Fruit fly (Drosophila melanogaster): ENCODE results near the gene INPP5E.

INPP5E gene

DNA sequence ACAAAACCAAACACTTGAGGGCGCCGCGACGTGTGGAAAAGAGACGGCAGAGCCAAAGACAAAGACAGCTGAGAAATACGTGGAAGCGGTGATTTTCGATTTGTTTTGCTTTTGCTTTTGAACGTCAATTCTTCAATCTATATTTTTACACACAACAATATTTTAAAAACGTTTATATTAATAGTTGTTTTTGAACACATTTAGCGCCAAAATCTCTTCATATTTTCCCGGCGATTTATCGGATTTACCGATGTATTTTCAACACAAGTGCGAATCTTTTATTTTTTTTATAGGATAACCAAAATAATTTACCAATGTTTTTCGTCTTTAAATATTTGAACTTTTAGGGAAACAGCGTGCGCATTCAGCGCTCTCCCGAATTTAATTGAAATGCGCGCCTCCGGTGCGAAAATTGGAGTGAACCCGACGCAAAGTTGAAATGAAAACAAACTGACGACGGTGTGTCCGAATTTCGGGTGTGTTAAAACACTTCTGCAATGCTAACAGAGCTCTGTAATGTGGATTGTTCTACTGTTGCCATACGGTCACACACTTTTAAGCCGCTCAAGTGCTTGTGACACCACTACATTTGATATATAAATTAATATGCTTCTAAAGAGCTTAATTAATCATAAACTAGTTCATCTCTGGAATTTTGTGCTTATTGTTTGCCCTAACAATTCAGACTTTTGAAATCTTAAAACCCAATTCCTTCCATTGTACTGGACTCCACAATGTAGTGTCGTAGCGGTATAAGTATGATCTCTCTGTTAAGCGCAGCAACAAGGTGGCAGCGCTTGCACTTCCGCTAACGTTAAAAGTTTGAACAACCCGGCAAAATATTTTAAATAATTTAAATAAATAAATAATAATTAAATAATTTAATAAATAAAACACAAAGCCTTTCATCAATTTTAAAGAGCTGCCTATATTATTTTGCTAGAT, 10.8 kb upstream of the INPP5E start, which contains the start of gene app (continued):
- TF ChIP-seq Scr (GFP tag; IDR thresholded peaks at IDR 0.05; ENCODE audit: partially characterized antibody) (no peak), CG6791 (GFP tag; IDR thresholded peaks at IDR 0.05; ENCODE audit: partially characterized antibody) (peak; percentile 51; the same call in 2 of the 3 replicates), ems (GFP tag; optimal IDR thresholded peaks at IDR 0.05) (peak; percentile 73), CG7987 (GFP tag; optimal IDR thresholded peaks at IDR 0.05) (peak; percentile 86), CG6689 (GFP tag; IDR thresholded peaks at IDR 0.05) (peak; percentile 95), Bdp1 (GFP tag; optimal IDR thresholded peaks at IDR 0.05) (peak; percentile 69), fru (optimal IDR thresholded peaks at IDR 0.05) (no peak), CG30020 (tag; optimal IDR thresholded peaks at IDR 0.05) (peak; percentile 61), aop (GFP tag; IDR thresholded peaks at IDR 0.05) (peak; percentile 77), wdn (GFP tag; IDR thresholded peaks at IDR 0.05) (peak; percentile 84), Atf6 (GFP tag; IDR thresholded peaks at IDR 0.05) (peak; percentile 90), croc (GFP tag; conservative IDR thresholded peaks at IDR 0.05) (peak; percentile 81), CG34376 (GFP tag; optimal IDR thresholded peaks at IDR 0.05) (peak; percentile 87), CG8944 (GFP tag; optimal IDR thresholded peaks at IDR 0.05) (peak; percentile 65), wek (GFP tag; optimal IDR thresholded peaks at IDR 0.05) (peak; percentile 50), Spps (tag; optimal IDR thresholded peaks at IDR 0.05) (peak; percentile 24), prd (optimal IDR thresholded peaks at IDR 0.05) (no peak), prd (GFP tag; IDR thresholded peaks at IDR 0.05) (peak; percentile 95), CG5180 (GFP tag; optimal IDR thresholded peaks at IDR 0.05) (peak; percentile 69), CG4854 (GFP tag; optimal IDR thresholded peaks at IDR 0.05) (peak; percentile 40), Abd-B (GFP tag; optimal IDR thresholded peaks at IDR 0.05) (peak; percentile 78), kni (GFP tag; optimal IDR thresholded peaks at IDR 0.05) (peak; percentile 73), lbe (GFP tag; optimal IDR thresholded peaks at IDR 0.05) (peak; percentile 90), fd3F (GFP tag; optimal IDR thresholded peaks at IDR 0.05) (peak; percentile 88), stc (GFP tag; IDR thresholded peaks at IDR 0.05) (peak; percentile 92), Mrtf (GFP tag; IDR thresholded peaks at IDR 0.05) (peak; percentile 82), CG15696 (tag; optimal IDR thresholded peaks at IDR 0.05) (peak; percentile 85), CG10654 (GFP tag; optimal IDR thresholded peaks at IDR 0.05) (peak; percentile 75), Side (GFP tag; optimal IDR thresholded peaks at IDR 0.05) (peak; percentile 70), CG9727 (GFP tag; optimal IDR thresholded peaks at IDR 0.05) (peak; percentile 90), Hr3 (GFP tag; optimal IDR thresholded peaks at IDR 0.05) (peak; percentile 72), so (GFP tag; IDR thresholded peaks at IDR 0.05) (peak; percentile 93), Hmx (GFP tag; optimal IDR thresholded peaks at IDR 0.05) (no peak), ato (GFP tag; IDR thresholded peaks at IDR 0.05; ENCODE audit: partially characterized antibody) (no peak), Ssrp (tag; optimal IDR thresholded peaks at IDR 0.05) (peak; percentile 81), CG13424 (tag; optimal IDR thresholded peaks at IDR 0.05) (peak; percentile 93), kah (GFP tag; optimal IDR thresholded peaks at IDR 0.05) (peak; percentile 59), vfl (GFP tag; optimal IDR thresholded peaks at IDR 0.05) (peak; percentile 8), sd (tag; optimal IDR thresholded peaks at IDR 0.05) (peak; percentile 0), Hr78 (GFP tag; optimal IDR thresholded peaks at IDR 0.05) (peak in 1 of 2 experiments; percentile 19), abd-A (tag; optimal IDR thresholded peaks at IDR 0.05) (peak; percentile 43), E2f1 (GFP tag; IDR thresholded peaks at IDR 0.05) (peak; percentile 91), CG18011 (GFP tag; optimal IDR thresholded peaks at IDR 0.05) (peak; percentile 74), Neu2 (GFP tag; optimal IDR thresholded peaks at IDR 0.05; ENCODE audit: borderline replicate concordance) (peak; percentile 37), ash1 (GFP tag; optimal IDR thresholded peaks at IDR 0.05) (no peak), lab (GFP tag; optimal IDR thresholded peaks at IDR 0.05) (peak; percentile 91), Drgx (GFP tag; IDR thresholded peaks at IDR 0.05) (peak; percentile 93), al (GFP tag; IDR thresholded peaks at IDR 0.05) (peak; percentile 81)

All from whole organism, embryonic.